Worm (Caenorhabditis elegans) whole organism, midembryonic: ENCODE data around the gene R02D5.3.
A peak's percentile ranks its signal among the peaks of the same experiment; 100 is the strongest.

ENCODE experiments used
- T22C8.4 ChIP-seq: fragments of 200-800 bp; sonication (Bioruptor generic); IDR thresholded peaks from 2 replicates; pipeline ENCODE4 v1.3.6; 2022; ENCODE audit warnings: missing genetic modification characterization, missing compliant biosample characterization
- cog-1 ChIP-seq: sonication (generic microtip); optimal IDR thresholded peaks from 2 replicates; lab custom pipeline; 2016; ENCODE audit warnings: missing genetic modification characterization, missing compliant biosample characterization
- flt-1 ChIP-seq: fragments of 200-800 bp; sonication (Bioruptor generic); IDR thresholded peaks from 2 replicates; pipeline ENCODE4 v1.3.6; 2022; ENCODE audit warnings: missing genetic modification characterization, missing compliant biosample characterization
- klf-2 ChIP-seq: fragments of 200-800 bp; sonication (Bioruptor generic); conservative IDR thresholded peaks from 2 replicates; pipeline ENCODE4 v1.3.6; 2022; ENCODE audit warnings: missing genetic modification reagents, missing genetic modification characterization, missing compliant biosample characterization
- med-1 ChIP-seq: sonication (generic microtip); optimal IDR thresholded peaks from 2 replicates; lab custom pipeline; 2017; ENCODE audit warnings: missing genetic modification characterization, mild to moderate bottlenecking, missing compliant biosample characterization, antibody characterized with exemption, missing genetic modification reagents; ENCODE audit not compliant: insufficient read depth
- ref-1 ChIP-seq: fragments of 200-800 bp; sonication (Bioruptor generic); conservative IDR thresholded peaks from 2 replicates; pipeline ENCODE4 v1.3.6; 2022; ENCODE audit warnings: missing genetic modification reagents, missing genetic modification characterization, missing compliant biosample characterization
- tab-1 ChIP-seq: fragments of 200-800 bp; sonication (Bioruptor generic); IDR thresholded peaks from 2 replicates; pipeline ENCODE4 v1.3.6; 2022; ENCODE audit warnings: missing genetic modification characterization, missing compliant biosample characterization
- ztf-23 ChIP-seq: fragments of 200-800 bp; sonication (Bioruptor generic); IDR thresholded peaks from 2 replicates; pipeline ENCODE4 v1.3.6; 2022; ENCODE audit warnings: missing genetic modification reagents, missing genetic modification characterization, missing compliant biosample characterization
- ztf-29 ChIP-seq: fragments of 200-800 bp; sonication (Bioruptor generic); IDR thresholded peaks from 2 replicates; pipeline ENCODE4 v1.3.6; 2022; ENCODE audit warnings: missing genetic modification reagents, missing genetic modification characterization, missing compliant biosample characterization

Gene R02D5.3

ce11 chrV:14523788-14524582 lies 41.0 kb downstream of the R02D5.3 start, which contains the start of gene ril-1:
TSS of gene ril-1 (minus strand) at chrV:14524129.
- TF ChIP-seq ref-1 (no peak), klf-2 (GFP tag; lab: Robert Waterston, UW) (no peak), tab-1 (GFP tag; lab: Robert Waterston, UW) (0 out of 2 replicates have a peak, but pooled peaks have one; percentile 16), ztf-29 (GFP tag; lab: Robert Waterston, UW) (no peak), med-1 (GFP tag; lab: Kevin White, UChicago) (peak; percentile 63), ztf-23 (GFP tag; lab: Robert Waterston, UW) (peak; percentile 65), cog-1 (tag; lab: Kevin White, UChicago) (no peak)

ce11 chrV:14525089-14525488 lies 42.1 kb downstream of the R02D5.3 start, which contains the start of gene hda-1:
TSS of gene hda-1 (plus strand) at chrV:14525389.
- TF ChIP-seq flt-1 (GFP tag; lab: Robert Waterston, UW), result no peak
- no peak for TF ChIP-seq klf-2 (GFP tag; lab: Robert Waterston, UW)
- TF ChIP-seq tab-1 (GFP tag; lab: Robert Waterston, UW), result no peak
- no peak for TF ChIP-seq ztf-23 (GFP tag; lab: Robert Waterston, UW)

- TF ChIP-seq ref-1, result no peak
- no peak for TF ChIP-seq med-1 (GFP tag; lab: Kevin White, UChicago)
- TF ChIP-seq klf-2 (GFP tag; lab: Robert Waterston, UW), result no peak
- no peak for TF ChIP-seq flt-1 (GFP tag; lab: Robert Waterston, UW)
- no peak for TF ChIP-seq tab-1 (GFP tag; lab: Robert Waterston, UW)
- no peak for TF ChIP-seq ztf-29 (GFP tag; lab: Robert Waterston, UW)
- TF ChIP-seq ztf-23 (GFP tag; lab: Robert Waterston, UW), result no peak
- TF ChIP-seq T22C8.4 (GFP tag; lab: Robert Waterston, UW), result no peak
- no peak for TF ChIP-seq cog-1 (tag; lab: Kevin White, UChicago)
Measured at ce11 chrV:14527210-14527609, 44.2 kb downstream of the R02D5.3 start.

- no peak for TF ChIP-seq med-1 (GFP tag; lab: Kevin White, UChicago)
- no peak for TF ChIP-seq ztf-23 (GFP tag; lab: Robert Waterston, UW)
Measured at ce11 chrV:14530813-14531212, 47.9 kb downstream of the R02D5.3 start, which contains the start of gene kcnl-4. TSS of gene kcnl-4 (plus strand) at chrV:14531113.

- TF ChIP-seq T22C8.4 (GFP tag; lab: Robert Waterston, UW), result no peak
Measured at ce11 chrV:14532374-14532773, 49.4 kb downstream of the R02D5.3 start.
